Fruit fly (Drosophila melanogaster) whole organism, embryonic: ENCODE results near the gene Lsd-1.

ENCODE experiments used
- Aef1 ChIP-seq: fragments of 200-800 bp; sonication (Bioruptor generic); IDR thresholded peaks from 3 replicates; pipeline ENCODE4 v1.3.6; 2022; ENCODE audit warnings: missing biosample characterization, missing genetic modification characterization
- Atf-2 ChIP-seq: fragments of 200-800 bp; sonication (Bioruptor generic); optimal IDR thresholded peaks from 2 replicates; lab custom pipeline; 2016; ENCODE audit warnings: missing biosample characterization, missing genetic modification characterization
- Blimp-1 ChIP-seq: fragments of 200-800 bp; sonication (Bioruptor generic); optimal IDR thresholded peaks from 3 replicates; lab custom pipeline; 2018; ENCODE audit warnings: missing biosample characterization, missing genetic modification characterization, mild to moderate bottlenecking, moderate library complexity, missing genetic modification reagents
- CG1024 ChIP-seq: fragments of 200-800 bp; sonication (Bioruptor generic); IDR thresholded peaks from 2 replicates; pipeline ENCODE4 v1.3.6; 2022; ENCODE audit warnings: missing biosample characterization, missing genetic modification characterization
- CG10565 ChIP-seq: fragments of 200-800 bp; sonication (Bioruptor generic); optimal IDR thresholded peaks from 3 replicates; lab custom pipeline; 2016; ENCODE audit warnings: missing biosample characterization, mild to moderate bottlenecking, missing genetic modification characterization
- CG11560 ChIP-seq: fragments of 200-800 bp; sonication (Bioruptor generic); IDR thresholded peaks from 3 replicates; pipeline ENCODE4 v1.3.6; 2022; ENCODE audit warnings: missing biosample characterization, missing genetic modification characterization
- CG11723 ChIP-seq: fragments of 200-800 bp; sonication (Bioruptor generic); optimal IDR thresholded peaks from 2 replicates; lab custom pipeline; 2017; ENCODE audit warnings: missing biosample characterization, mild to moderate bottlenecking, missing genetic modification characterization
- CG12155 ChIP-seq: fragments of 200-800 bp; sonication (Bioruptor generic); optimal IDR thresholded peaks from 3 replicates; lab custom pipeline; 2016; ENCODE audit warnings: missing biosample characterization, missing genetic modification characterization
- CG12391 ChIP-seq: fragments of 200-800 bp; sonication (Bioruptor generic); optimal IDR thresholded peaks from 3 replicates; lab custom pipeline; 2018; ENCODE audit warnings: missing biosample characterization, mild to moderate bottlenecking, missing genetic modification characterization, moderate library complexity
- CG15479 ChIP-seq: fragments of 200-800 bp; sonication (Bioruptor generic); optimal IDR thresholded peaks from 3 replicates; lab custom pipeline; 2019; ENCODE audit warnings: missing biosample characterization, mild to moderate bottlenecking, missing genetic modification characterization, moderate library complexity
- CG16863 ChIP-seq: fragments of 200-800 bp; sonication (Bioruptor generic); optimal IDR thresholded peaks from 3 replicates; lab custom pipeline; 2016; ENCODE audit warnings: missing biosample characterization, missing genetic modification characterization
- CG17385 ChIP-seq: fragments of 200-800 bp; sonication (Bioruptor generic); optimal IDR thresholded peaks from 3 replicates; lab custom pipeline; 2018; ENCODE audit warnings: missing biosample characterization, mild to moderate bottlenecking, missing genetic modification characterization
- CG17802 ChIP-seq: fragments of 200-800 bp; sonication (Bioruptor generic); optimal IDR thresholded peaks from 2 replicates; lab custom pipeline; 2018; ENCODE audit warnings: missing biosample characterization, mild to moderate bottlenecking, missing genetic modification characterization, moderate library complexity
- CG17829 ChIP-seq: fragments of 200-800 bp; optimal IDR thresholded peaks from 2 replicates; lab custom pipeline; 2019; ENCODE audit warnings: missing biosample characterization, mild to moderate bottlenecking, missing genetic modification characterization, moderate library complexity
- CG2875 ChIP-seq: fragments of 200-800 bp; sonication (Bioruptor generic); optimal IDR thresholded peaks from 2 replicates; lab custom pipeline; 2017; ENCODE audit warnings: missing biosample characterization, mild to moderate bottlenecking, missing genetic modification characterization, missing genetic modification reagents
- CG3065 ChIP-seq: fragments of 200-800 bp; sonication (Bioruptor generic); optimal IDR thresholded peaks from 2 replicates; lab custom pipeline; 2016; ENCODE audit warnings: missing biosample characterization, missing genetic modification characterization
- CG31224 ChIP-seq: fragments of 200-800 bp; sonication (Bioruptor generic); IDR thresholded peaks from 2 replicates; pipeline ENCODE4 v1.3.6; 2022; ENCODE audit warnings: missing biosample characterization, missing genetic modification characterization
- CG5180 ChIP-seq: fragments of 200-800 bp; sonication (Bioruptor generic); optimal IDR thresholded peaks from 3 replicates; lab custom pipeline; 2017; ENCODE audit warnings: missing biosample characterization, missing genetic modification characterization, mild to moderate bottlenecking, moderate library complexity, missing genetic modification reagents
- CG6813 ChIP-seq: fragments of 200-800 bp; sonication (Bioruptor generic); optimal IDR thresholded peaks from 2 replicates; lab custom pipeline; 2017; ENCODE audit warnings: missing biosample characterization, missing genetic modification characterization, mild to moderate bottlenecking, moderate library complexity, missing genetic modification reagents
- CG6854 ChIP-seq: fragments of 200-800 bp; sonication (Bioruptor generic); optimal IDR thresholded peaks from 3 replicates; lab custom pipeline; 2017; ENCODE audit warnings: missing biosample characterization, mild to moderate bottlenecking, missing genetic modification characterization
- CG8765 ChIP-seq: fragments of 200-800 bp; sonication (Bioruptor generic); IDR thresholded peaks from 2 replicates; pipeline ENCODE4 v1.3.6; 2022; ENCODE audit warnings: missing biosample characterization, missing genetic modification characterization
- CHES-1-like ChIP-seq: fragments of 200-800 bp; sonication (Bioruptor generic); optimal IDR thresholded peaks from 2 replicates; lab custom pipeline; 2016; ENCODE audit warnings: missing biosample characterization, missing genetic modification characterization
- D ChIP-seq, 2 experiments: fragments of 200-800 bp in 1 of 2; fragments of >200 bp in 1 of 2; sonication (Bioruptor generic) in 1 of 2; optimal IDR thresholded peaks; 2 replicates in 1 of 2; 3 replicates in 1 of 2; lab custom pipeline; 2017; ENCODE audit warnings: mild to moderate bottlenecking in 1 of 2, missing biosample characterization in 1 of 2, missing genetic modification characterization in 1 of 2, missing genetic modification reagents in 1 of 2
- Dek ChIP-seq: fragments of 200-800 bp; sonication (Bioruptor generic); optimal IDR thresholded peaks from 3 replicates; lab custom pipeline; 2019; ENCODE audit warnings: missing biosample characterization, mild to moderate bottlenecking, missing genetic modification characterization, moderate library complexity
- Doc3 ChIP-seq: fragments of 200-800 bp; sonication (Bioruptor generic); IDR thresholded peaks from 3 replicates; pipeline ENCODE4 v1.3.6; 2022; ENCODE audit warnings: missing biosample characterization, missing genetic modification characterization; ENCODE audit not compliant: partially characterized antibody
- Elba2 ChIP-seq: fragments of 200-800 bp; sonication (Bioruptor generic); optimal IDR thresholded peaks from 3 replicates; lab custom pipeline; 2016; ENCODE audit warnings: missing biosample characterization, missing genetic modification characterization
- Ets65A ChIP-seq: fragments of 200-800 bp; sonication (Bioruptor generic); peaks from one replicate; lab custom pipeline; 2016; ENCODE audit warnings: missing biosample characterization, missing genetic modification characterization
- Hmr ChIP-seq: fragments of 200-800 bp; sonication (Bioruptor generic); optimal IDR thresholded peaks from 3 replicates; lab custom pipeline; 2017; ENCODE audit warnings: mild to moderate bottlenecking, missing biosample characterization, missing genetic modification reagents, missing genetic modification characterization
- Hr39 ChIP-seq: fragments of >200 bp; optimal IDR thresholded peaks from 2 replicates; lab custom pipeline; 2017
- Neu2 ChIP-seq: fragments of 200-800 bp; sonication (Bioruptor generic); optimal IDR thresholded peaks from 3 replicates; lab custom pipeline; 2016; ENCODE audit warnings: missing biosample characterization, missing genetic modification characterization, borderline replicate concordance
- NfI ChIP-seq: fragments of 200-800 bp; sonication (Bioruptor generic); optimal IDR thresholded peaks from 3 replicates; lab custom pipeline; 2018; ENCODE audit warnings: missing biosample characterization, mild to moderate bottlenecking, missing genetic modification characterization, moderate library complexity
- Poxn ChIP-seq: fragments of 200-800 bp; sonication (Bioruptor generic); IDR thresholded peaks from 2 replicates; pipeline ENCODE4 v1.3.6; 2022; ENCODE audit warnings: missing biosample characterization, missing genetic modification characterization
- Scr ChIP-seq: fragments of 200-800 bp; sonication (Bioruptor generic); IDR thresholded peaks from 2 replicates; pipeline ENCODE4 v1.3.6; 2022; ENCODE audit warnings: missing biosample characterization, missing genetic modification characterization; ENCODE audit not compliant: partially characterized antibody
- Sin3A ChIP-seq: fragments of >200 bp; optimal IDR thresholded peaks from 2 replicates; lab custom pipeline; 2018
- Sox102F ChIP-seq: fragments of 200-800 bp; sonication (Bioruptor generic); optimal IDR thresholded peaks from 2 replicates; lab custom pipeline; 2018; ENCODE audit warnings: missing biosample characterization, mild to moderate bottlenecking, missing genetic modification characterization, moderate library complexity
- al ChIP-seq: fragments of 200-800 bp; sonication (Bioruptor generic); IDR thresholded peaks from 2 replicates; pipeline ENCODE4 v1.3.6; 2022; ENCODE audit warnings: missing biosample characterization, missing genetic modification characterization
- cwo ChIP-seq: fragments of 200-800 bp; sonication (Bioruptor generic); optimal IDR thresholded peaks from 3 replicates; lab custom pipeline; 2017; ENCODE audit warnings: missing biosample characterization, missing genetic modification characterization, mild to moderate bottlenecking, moderate library complexity, missing genetic modification reagents
- eyg ChIP-seq: fragments of 200-800 bp; sonication (Bioruptor generic); optimal IDR thresholded peaks from 3 replicates; lab custom pipeline; 2016; ENCODE audit warnings: missing biosample characterization, missing genetic modification characterization
- hb ChIP-seq: fragments of 200-800 bp; sonication (Bioruptor generic); IDR thresholded peaks from 3 replicates; pipeline ENCODE4 v1.3.6; 2022; ENCODE audit warnings: missing biosample characterization, missing genetic modification characterization; ENCODE audit not compliant: partially characterized antibody
- hth ChIP-seq: fragments of >200 bp; optimal IDR thresholded peaks from 2 replicates; lab custom pipeline; 2017; ENCODE audit warnings: inconsistent platforms
- insv ChIP-seq, 2 experiments: fragments of 200-800 bp; sonication (Bioruptor generic); optimal IDR thresholded peaks; 3 replicates each; lab custom pipeline; 2016 to 2018; ENCODE audit warnings: missing biosample characterization in 2 of 2, missing genetic modification characterization in 2 of 2
- mirr ChIP-seq: fragments of 200-800 bp; sonication (Bioruptor generic); optimal IDR thresholded peaks from 3 replicates; lab custom pipeline; 2018; ENCODE audit warnings: missing biosample characterization, mild to moderate bottlenecking, missing genetic modification characterization
- otp ChIP-seq: fragments of 200-800 bp; sonication (Bioruptor generic); IDR thresholded peaks from 3 replicates; pipeline ENCODE4, ENCODE4 v1.3.6; 2022; ENCODE audit warnings: missing biosample characterization, missing genetic modification characterization
- prd ChIP-seq, 3 experiments: fragments of >200 bp in 2 of 3; fragments of 200-800 bp in 1 of 3; sonication (Bioruptor generic) in 1 of 3; optimal IDR thresholded peaks in 2 of 3; IDR thresholded peaks in 1 of 3; 2 replicates in 2 of 3; 3 replicates in 1 of 3; pipeline versions ENCODE4 v1.3.6 to Lab custom; 2017 to 2022; ENCODE audit warnings: missing biosample characterization in 1 of 3, missing genetic modification characterization in 1 of 3
- rib ChIP-seq: fragments of 200-800 bp; sonication (Bioruptor generic); IDR thresholded peaks from 2 replicates; pipeline ENCODE4 v1.3.6; 2022; ENCODE audit warnings: missing biosample characterization, missing genetic modification characterization
- salm ChIP-seq: fragments of 200-800 bp; sonication (Bioruptor generic); optimal IDR thresholded peaks from 2 replicates; lab custom pipeline; 2018; ENCODE audit warnings: missing biosample characterization, mild to moderate bottlenecking, missing genetic modification characterization
- sr ChIP-seq: fragments of 200-800 bp; sonication (Bioruptor generic); IDR thresholded peaks from 3 replicates; pipeline ENCODE4 v1.3.6; 2022; ENCODE audit warnings: missing biosample characterization, missing genetic modification characterization
- stwl ChIP-seq: fragments of 200-800 bp; sonication (Bioruptor generic); optimal IDR thresholded peaks from 3 replicates; lab custom pipeline; 2018; ENCODE audit warnings: missing biosample characterization, mild to moderate bottlenecking, missing genetic modification characterization, moderate library complexity
- tx ChIP-seq: fragments of 200-800 bp; sonication (Bioruptor generic); optimal IDR thresholded peaks from 2 replicates; lab custom pipeline; 2016; ENCODE audit warnings: missing biosample characterization, missing genetic modification characterization
- yki ChIP-seq: fragments of >200 bp; optimal IDR thresholded peaks from 3 replicates; lab custom pipeline; 2018

The Lsd-1 gene

dm6 chr3R:23767417-23767853, 3.8 kb downstream of the Lsd-1 start, which contains the start of the genes CG10214 and CG10375 (continued):
- TF ChIP-seq prd (optimal IDR thresholded peaks at IDR 0.05; lab: Kevin White, UChicago) (no peak), prd (GFP tag; IDR thresholded peaks at IDR 0.05; lab: Robert Waterston, UW) (peak; percentile 74), salm (peak; percentile 41), Hr39 (lab: Kevin White, UChicago) (no peak), CG17802 (peak; percentile 35), al (GFP tag; lab: Robert Waterston, UW) (peak; percentile 50), hth (lab: Kevin White, UChicago) (no peak), CG5180 (GFP tag; lab: Kevin White, UChicago) (no peak), CG3065 (GFP tag; lab: Kevin White, UChicago) (peak; percentile 54), rib (GFP tag; lab: Robert Waterston, UW) (no peak), Hmr (peak; percentile 83), sr (GFP tag; lab: Robert Waterston, UW) (no peak), Poxn (GFP tag; lab: Robert Waterston, UW) (no peak), CG6854 (GFP tag; lab: Kevin White, UChicago) (peak; percentile 28), stwl (tag; lab: Kevin White, UChicago) (peak; percentile 88), CG1024 (GFP tag; lab: Robert Waterston, UW) (no peak), otp (0 out of 3 replicates have a peak, but pooled peaks have one; percentile 65), mirr (GFP tag; lab: Kevin White, UChicago) (peak; percentile 57), Ets65A (GFP tag; lab: Kevin White, UChicago) (peak; percentile 97), D (optimal IDR thresholded peaks at IDR 0.05; lab: Kevin White, UChicago) (no peak), D (GFP tag; optimal IDR thresholded peaks at IDR 0.05; lab: Kevin White, UChicago) (no peak), Scr (GFP tag; lab: Robert Waterston, UW) (peak; percentile 52), CG8765 (GFP tag; lab: Robert Waterston, UW) (0 out of 2 replicates have a peak, but pooled peaks have one; percentile 29), CG11560 (peak; percentile 81; the same call in 2 of the 3 replicates), cwo (peak; percentile 21), NfI (peak; percentile 66), Doc3 (0 out of 3 replicates have a peak, but pooled peaks have one; percentile 27), Sox102F (GFP tag; lab: Kevin White, UChicago) (peak; percentile 68), Sin3A (peak; percentile 93), CG16863 (GFP tag; lab: Kevin White, UChicago) (peak; percentile 76), CG17385 (GFP tag; lab: Kevin White, UChicago) (peak; percentile 64), hb (GFP tag; lab: Robert Waterston, UW) (no peak), tx (GFP tag; lab: Kevin White, UChicago) (peak; percentile 81), Dek (tag; lab: Kevin White, UChicago) (peak; percentile 23), CG10565 (GFP tag; lab: Kevin White, UChicago) (no peak), CG12391 (peak; percentile 86), CHES-1-like (GFP tag; lab: Kevin White, UChicago) (peak; percentile 90), Neu2 (GFP tag; lab: Kevin White, UChicago) (peak; percentile 64), Elba2 (peak; percentile 61), Blimp-1 (GFP tag; lab: Kevin White, UChicago) (no peak), CG12155 (GFP tag; lab: Kevin White, UChicago) (peak; percentile 82), CG17829 (tag; lab: Kevin White, UChicago) (peak; percentile 81), CG31224 (no peak), CG6813 (GFP tag; lab: Kevin White, UChicago) (no peak), CG11723 (GFP tag; lab: Kevin White, UChicago) (no peak), Aef1 (GFP tag; lab: Robert Waterston, UW) (peak; percentile 26; the same call in 1 of the 3 replicates), CG2875 (peak; percentile 43), eyg (peak; percentile 65), yki (no peak), Atf-2 (GFP tag; lab: Kevin White, UChicago) (peak; percentile 10), CG15479 (GFP tag; lab: Kevin White, UChicago) (peak; percentile 8), insv (GFP tag; optimal IDR thresholded peaks at IDR 0.05; lab: Kevin White, UChicago) (peak in 1 of 2 experiments; percentile 45)
